Fruit fly (Drosophila melanogaster): ENCODE measurements around the gene mtg.
A peak's percentile ranks its signal among the peaks of the same experiment; 100 is the strongest.

mtg gene

DNA sequence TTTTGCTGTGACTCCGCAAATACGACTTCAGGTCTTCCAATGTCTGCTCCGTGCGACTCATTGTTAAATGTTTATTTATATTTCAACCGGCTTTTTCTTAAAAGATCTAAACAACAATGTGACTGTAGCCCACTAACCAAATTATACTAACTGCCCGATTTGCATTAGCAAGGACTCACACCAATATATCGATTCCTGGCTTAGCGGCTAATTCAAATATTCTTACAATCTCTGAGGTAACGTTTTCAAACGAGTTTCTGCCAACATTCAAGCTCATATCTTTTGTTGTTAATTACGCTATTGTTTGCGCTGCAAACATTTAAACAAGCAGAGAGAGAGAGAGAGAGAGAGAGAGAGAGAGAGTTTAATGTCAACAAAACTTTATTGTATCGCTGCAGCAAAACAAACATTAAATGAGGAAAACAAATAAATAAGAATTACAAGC, 58.2 kb downstream of the mtg start, which contains the start of gene tex (continued):
- TF ChIP-seq HLHmδ (GFP tag; optimal IDR thresholded peaks at IDR 0.05) (peak; percentile 77), CG13424 (tag; optimal IDR thresholded peaks at IDR 0.05) (peak; percentile 4), nau (GFP tag; optimal IDR thresholded peaks at IDR 0.05) (no peak), Nf-YB (GFP tag; optimal IDR thresholded peaks at IDR 0.05) (peak; percentile 12), ac (GFP tag; optimal IDR thresholded peaks at IDR 0.05) (peak; percentile 53), insv (GFP tag; optimal IDR thresholded peaks at IDR 0.05) (peak in 1 of 2 experiments; percentile 57), zen (tag; optimal IDR thresholded peaks at IDR 0.05) (peak; percentile 6), CG7786 (GFP tag; optimal IDR thresholded peaks at IDR 0.05) (no peak), pros (GFP tag; optimal IDR thresholded peaks at IDR 0.05) (no peak), ara (GFP tag; IDR thresholded peaks at IDR 0.05) (peak; percentile 61), CG12236 (GFP tag; optimal IDR thresholded peaks at IDR 0.05) (peak; percentile 52), lab (GFP tag; optimal IDR thresholded peaks at IDR 0.05) (no peak), CG2875 (GFP tag; optimal IDR thresholded peaks at IDR 0.05) (peak; percentile 82), CG9817 (tag; optimal IDR thresholded peaks at IDR 0.05) (no peak), Doc2 (GFP tag; IDR thresholded peaks at IDR 0.05) (no peak), Xrp1 (GFP tag; IDR thresholded peaks at IDR 0.05) (peak; percentile 49; the same call in 1 of the 2 replicates), CG31441 (GFP tag; IDR thresholded peaks at IDR 0.05) (peak; percentile 49; the same call in 1 of the 2 replicates), BtbVII (GFP tag; optimal IDR thresholded peaks at IDR 0.05) (no peak), CG12299 (tag; optimal IDR thresholded peaks at IDR 0.05) (peak; percentile 13), CG6791 (GFP tag; IDR thresholded peaks at IDR 0.05; ENCODE audit: partially characterized antibody) (no peak), dati (GFP tag; IDR thresholded peaks at IDR 0.05) (no peak), Atf6 (GFP tag; IDR thresholded peaks at IDR 0.05) (no peak), CG14667 (GFP tag; IDR thresholded peaks at IDR 0.05) (no peak), Poxn (GFP tag; IDR thresholded peaks at IDR 0.05) (no peak), CG11723 (GFP tag; optimal IDR thresholded peaks at IDR 0.05) (peak; percentile 25), CG12071 (GFP tag; optimal IDR thresholded peaks at IDR 0.05) (peak; percentile 32), CG13624 (GFP tag; optimal IDR thresholded peaks at IDR 0.05) (no peak), bsh (GFP tag; optimal IDR thresholded peaks at IDR 0.05) (peak in 1 of 2 experiments; percentile 62), Sin3A (optimal IDR thresholded peaks at IDR 0.05) (peak; percentile 26), HHEX (GFP tag; optimal IDR thresholded peaks at IDR 0.05) (peak; percentile 37), Hsf (GFP tag; optimal IDR thresholded peaks at IDR 0.05) (no peak), CG1233 (GFP tag; optimal IDR thresholded peaks at IDR 0.05) (peak; percentile 22), dmrt11E (tag; optimal IDR thresholded peaks at IDR 0.05) (peak; percentile 29), klu (GFP tag; IDR thresholded peaks at IDR 0.05) (no peak), pnt (GFP tag; optimal IDR thresholded peaks at IDR 0.05) (peak; percentile 12), Aef1 (GFP tag; IDR thresholded peaks at IDR 0.05) (no peak), Dref (GFP tag; IDR thresholded peaks at IDR 0.05) (peak; percentile 86), Hr78 (GFP tag; optimal IDR thresholded peaks at IDR 0.05) (peak in 1 of 2 experiments; percentile 1), gfzf (GFP tag; optimal IDR thresholded peaks at IDR 0.05) (peak; percentile 95), tll (GFP tag; optimal IDR thresholded peaks at IDR 0.05) (peak in 1 of 2 experiments; percentile 16), Ets97D (GFP tag; optimal IDR thresholded peaks at IDR 0.05) (peak; percentile 41), Asciz (GFP tag; optimal IDR thresholded peaks at IDR 0.05) (peak; percentile 89), CG32767 (GFP tag; IDR thresholded peaks at IDR 0.05) (no peak), CG12155 (GFP tag; optimal IDR thresholded peaks at IDR 0.05) (no peak), CG15601 (tag; optimal IDR thresholded peaks at IDR 0.05) (peak; percentile 55), kay (GFP tag; optimal IDR thresholded peaks at IDR 0.05) (peak; percentile 8), CG8924 (tag; optimal IDR thresholded peaks at IDR 0.05) (peak; percentile 59), CG10979 (tag; optimal IDR thresholded peaks at IDR 0.05) (peak; percentile 31), Dll (GFP tag; IDR thresholded peaks at IDR 0.05; ENCODE audit: partially characterized antibody) (peak; percentile 62; the same call in 3 of the 4 replicates), Dfd (GFP tag; optimal IDR thresholded peaks at IDR 0.05) (no peak)

All from whole organism, embryonic.